Fruit fly (Drosophila melanogaster) whole organism, embryonic: Measurements from ENCODE around the gene CG7058.

ENCODE experiments used
- Atf3 ChIP-seq: fragments of 200-800 bp; sonication (Bioruptor generic); optimal IDR thresholded peaks from 3 replicates; lab custom pipeline; 2016; ENCODE audit warnings: missing biosample characterization, missing genetic modification characterization
- CG10267 ChIP-seq: fragments of 200-800 bp; sonication (Bioruptor generic); optimal IDR thresholded peaks from 2 replicates; lab custom pipeline; 2018; ENCODE audit warnings: missing biosample characterization, mild to moderate bottlenecking, missing genetic modification characterization, moderate library complexity
- CG11398 ChIP-seq: fragments of 200-800 bp; sonication (Bioruptor generic); optimal IDR thresholded peaks from 2 replicates; lab custom pipeline; 2016; ENCODE audit warnings: missing biosample characterization, missing genetic modification characterization
- CG11695 ChIP-seq: fragments of 200-800 bp; sonication (Bioruptor generic); IDR thresholded peaks from 3 replicates; pipeline ENCODE4 v1.3.6; 2022; ENCODE audit warnings: missing biosample characterization, missing genetic modification characterization
- CG11696 ChIP-seq: fragments of 200-800 bp; sonication (Bioruptor generic); IDR thresholded peaks from 2 replicates; pipeline ENCODE4 v1.3.6; 2022; ENCODE audit warnings: missing biosample characterization, missing genetic modification characterization
- CG13287 ChIP-seq: fragments of 200-800 bp; sonication (Bioruptor generic); IDR thresholded peaks from 2 replicates; pipeline ENCODE4 v1.3.6; 2022; ENCODE audit warnings: missing biosample characterization, missing genetic modification characterization; ENCODE audit not compliant: partially characterized antibody
- CG1603 ChIP-seq: fragments of 200-800 bp; sonication (Bioruptor generic); optimal IDR thresholded peaks from 2 replicates; lab custom pipeline; 2019; ENCODE audit warnings: missing biosample characterization, mild to moderate bottlenecking, missing genetic modification characterization, moderate library complexity
- CG17186 ChIP-seq: fragments of 200-800 bp; sonication (Bioruptor generic); optimal IDR thresholded peaks from 3 replicates; lab custom pipeline; 2017; ENCODE audit warnings: missing biosample characterization, missing genetic modification reagents, missing genetic modification characterization
- CG17802 ChIP-seq: fragments of 200-800 bp; sonication (Bioruptor generic); optimal IDR thresholded peaks from 2 replicates; lab custom pipeline; 2018; ENCODE audit warnings: missing biosample characterization, mild to moderate bottlenecking, missing genetic modification characterization, moderate library complexity
- CG18476 ChIP-seq: fragments of 200-800 bp; sonication (Bioruptor generic); optimal IDR thresholded peaks from 2 replicates; lab custom pipeline; 2016; ENCODE audit warnings: missing biosample characterization, mild to moderate bottlenecking, missing genetic modification characterization
- CG18619 ChIP-seq: fragments of 200-800 bp; sonication (Bioruptor generic); optimal IDR thresholded peaks from 3 replicates; lab custom pipeline; 2017; ENCODE audit warnings: missing biosample characterization, mild to moderate bottlenecking, missing genetic modification characterization
- CG2712 ChIP-seq: fragments of 200-800 bp; optimal IDR thresholded peaks from 3 replicates; lab custom pipeline; 2019; ENCODE audit warnings: missing biosample characterization, mild to moderate bottlenecking, missing genetic modification characterization, moderate library complexity
- CG33557 ChIP-seq: fragments of 200-800 bp; sonication (Bioruptor generic); optimal IDR thresholded peaks from 2 replicates; lab custom pipeline; 2019; ENCODE audit warnings: missing biosample characterization, mild to moderate bottlenecking, missing genetic modification characterization, moderate library complexity
- CG3838 ChIP-seq: fragments of 200-800 bp; sonication (Bioruptor generic); optimal IDR thresholded peaks from 3 replicates; lab custom pipeline; 2016; ENCODE audit warnings: missing biosample characterization, missing genetic modification characterization
- CG6272 ChIP-seq: fragments of 200-800 bp; sonication (Bioruptor generic); IDR thresholded peaks from 2 replicates; pipeline ENCODE4 v1.3.6; 2022; ENCODE audit warnings: missing biosample characterization, missing genetic modification characterization
- CG6791 ChIP-seq: fragments of 200-800 bp; sonication (Bioruptor generic); IDR thresholded peaks from 3 replicates; pipeline ENCODE4 v1.3.6; 2022; ENCODE audit warnings: missing biosample characterization, missing genetic modification characterization; ENCODE audit not compliant: partially characterized antibody
- CG8290 ChIP-seq, 3 experiments: fragments of 200-800 bp; sonication (Bioruptor generic); optimal IDR thresholded peaks; 2 replicates each; lab custom pipeline; 2016 to 2019; ENCODE audit warnings: missing biosample characterization in 3 of 3, missing genetic modification characterization in 3 of 3, mild to moderate bottlenecking in 2 of 3, moderate library complexity in 1 of 3
- CG9797 ChIP-seq: fragments of 200-800 bp; sonication (Bioruptor generic); optimal IDR thresholded peaks from 3 replicates; lab custom pipeline; 2018; ENCODE audit warnings: missing biosample characterization, mild to moderate bottlenecking, missing genetic modification characterization
- D19B ChIP-seq: fragments of 200-800 bp; sonication (Bioruptor generic); optimal IDR thresholded peaks from 2 replicates; lab custom pipeline; 2017; ENCODE audit warnings: missing biosample characterization, mild to moderate bottlenecking, missing genetic modification characterization
- Dad ChIP-seq: fragments of 200-800 bp; sonication (Bioruptor generic); optimal IDR thresholded peaks from 3 replicates; lab custom pipeline; 2016; ENCODE audit warnings: missing biosample characterization, missing genetic modification characterization
- E2f1 ChIP-seq: fragments of 200-800 bp; sonication (Bioruptor generic); IDR thresholded peaks from 2 replicates; pipeline ENCODE4 v1.3.6; 2022; ENCODE audit warnings: missing biosample characterization, missing genetic modification characterization
- Lhr ChIP-seq: fragments of 200-800 bp; sonication (Bioruptor generic); optimal IDR thresholded peaks from 3 replicates; lab custom pipeline; 2017; ENCODE audit warnings: mild to moderate bottlenecking, missing biosample characterization, missing genetic modification reagents, missing genetic modification characterization
- NK7.1 ChIP-seq: fragments of 200-800 bp; sonication (Bioruptor generic); optimal IDR thresholded peaks from 3 replicates; lab custom pipeline; 2016; ENCODE audit warnings: missing biosample characterization, missing genetic modification characterization
- Pdp1 ChIP-seq, 2 experiments: fragments of 200-800 bp; sonication (Bioruptor generic); optimal IDR thresholded peaks; 3 replicates each; lab custom pipeline; 2016; ENCODE audit warnings: missing biosample characterization in 2 of 2, missing genetic modification characterization in 2 of 2, mild to moderate bottlenecking in 1 of 2, moderate library complexity in 1 of 2
- aop ChIP-seq: fragments of 200-800 bp; sonication (Bioruptor generic); IDR thresholded peaks from 2 replicates; pipeline ENCODE4 v1.3.6; 2022; ENCODE audit warnings: missing biosample characterization, missing genetic modification characterization
- bowl ChIP-seq: fragments of 200-800 bp; sonication (Bioruptor generic); IDR thresholded peaks from 2 replicates; pipeline ENCODE4 v1.3.6; 2022; ENCODE audit warnings: missing biosample characterization, missing genetic modification characterization
- crc ChIP-seq: fragments of 200-800 bp; sonication (Bioruptor generic); optimal IDR thresholded peaks from 2 replicates; lab custom pipeline; 2016; ENCODE audit warnings: missing biosample characterization, missing genetic modification characterization
- crol ChIP-seq: fragments of 200-800 bp; sonication (Bioruptor generic); IDR thresholded peaks from 2 replicates; pipeline ENCODE4 v1.3.6; 2022; ENCODE audit warnings: missing biosample characterization, missing genetic modification characterization
- da ChIP-seq: fragments of 200-800 bp; sonication (Bioruptor generic); optimal IDR thresholded peaks from 2 replicates; lab custom pipeline; 2016; ENCODE audit warnings: missing biosample characterization, missing genetic modification characterization
- exex ChIP-seq: fragments of 200-800 bp; sonication (Bioruptor generic); optimal IDR thresholded peaks from 4 replicates; lab custom pipeline; 2018; ENCODE audit warnings: missing biosample characterization, mild to moderate bottlenecking, missing genetic modification characterization, moderate library complexity
- hkb ChIP-seq, 2 experiments: fragments of 200-800 bp in 1 of 2; fragments of >200 bp in 1 of 2; sonication (Bioruptor generic) in 1 of 2; IDR thresholded peaks in 1 of 2; optimal IDR thresholded peaks in 1 of 2; 2 replicates each; pipeline versions ENCODE4 v1.3.6 to Lab custom; 2017 to 2022; ENCODE audit warnings: missing biosample characterization in 1 of 2, missing genetic modification characterization in 1 of 2
- hth ChIP-seq: fragments of >200 bp; optimal IDR thresholded peaks from 2 replicates; lab custom pipeline; 2017; ENCODE audit warnings: inconsistent platforms
- luna ChIP-seq: fragments of 200-800 bp; sonication (Bioruptor generic); optimal IDR thresholded peaks from 2 replicates; lab custom pipeline; 2016; ENCODE audit warnings: missing biosample characterization, missing genetic modification characterization
- p53 ChIP-seq: fragments of 200-800 bp; sonication (Bioruptor generic); optimal IDR thresholded peaks from 2 replicates; lab custom pipeline; 2016; ENCODE audit warnings: missing biosample characterization, missing genetic modification characterization
- pita ChIP-seq: fragments of 200-800 bp; sonication (Bioruptor generic); optimal IDR thresholded peaks from 2 replicates; lab custom pipeline; 2017; ENCODE audit warnings: missing biosample characterization, mild to moderate bottlenecking, missing genetic modification characterization
- pnt ChIP-seq: fragments of 200-800 bp; sonication (Bioruptor generic); optimal IDR thresholded peaks from 3 replicates; lab custom pipeline; 2016; ENCODE audit warnings: missing biosample characterization, missing genetic modification characterization
- prd ChIP-seq, 3 experiments: fragments of >200 bp in 2 of 3; fragments of 200-800 bp in 1 of 3; sonication (Bioruptor generic) in 1 of 3; optimal IDR thresholded peaks in 2 of 3; IDR thresholded peaks in 1 of 3; 2 replicates in 2 of 3; 3 replicates in 1 of 3; pipeline versions ENCODE4 v1.3.6 to Lab custom; 2017 to 2022; ENCODE audit warnings: missing biosample characterization in 1 of 3, missing genetic modification characterization in 1 of 3
- repo ChIP-seq: fragments of 200-800 bp; sonication (Bioruptor generic); optimal IDR thresholded peaks from 2 replicates; lab custom pipeline; 2016; ENCODE audit warnings: missing biosample characterization, missing genetic modification characterization
- scrt ChIP-seq: fragments of 200-800 bp; sonication (Bioruptor generic); optimal IDR thresholded peaks from 2 replicates; lab custom pipeline; 2018; ENCODE audit warnings: missing biosample characterization, mild to moderate bottlenecking, missing genetic modification characterization, moderate library complexity
- sug ChIP-seq: fragments of 200-800 bp; optimal IDR thresholded peaks from 2 replicates; lab custom pipeline; 2019; ENCODE audit warnings: missing biosample characterization, mild to moderate bottlenecking, missing genetic modification characterization, moderate library complexity
- tgo ChIP-seq: fragments of 200-800 bp; sonication (Bioruptor generic); IDR thresholded peaks from 3 replicates; pipeline ENCODE4 v1.3.6; 2022; ENCODE audit warnings: missing biosample characterization, missing genetic modification characterization
- tio ChIP-seq: fragments of 200-800 bp; sonication (Bioruptor generic); optimal IDR thresholded peaks from 2 replicates; lab custom pipeline; 2017; ENCODE audit warnings: missing biosample characterization, missing genetic modification characterization, inconsistent platforms
- tll ChIP-seq, 2 experiments: fragments of 200-800 bp in 1 of 2; fragments of >200 bp in 1 of 2; sonication (Bioruptor generic) in 1 of 2; optimal IDR thresholded peaks; 2 replicates each; lab custom pipeline; 2017 to 2019; ENCODE audit warnings: missing biosample characterization in 2 of 2, missing genetic modification characterization in 2 of 2, mild to moderate bottlenecking in 1 of 2, moderate library complexity in 1 of 2
- toy ChIP-seq: fragments of 200-800 bp; sonication (Bioruptor generic); IDR thresholded peaks from 2 replicates; pipeline ENCODE4 v1.3.6; 2022; ENCODE audit warnings: missing biosample characterization, missing genetic modification characterization
- tup ChIP-seq: fragments of 200-800 bp; sonication (Bioruptor generic); optimal IDR thresholded peaks from 2 replicates; lab custom pipeline; 2016; ENCODE audit warnings: missing biosample characterization, mild to moderate bottlenecking, missing genetic modification characterization, moderate library complexity
- wdn ChIP-seq: fragments of 200-800 bp; sonication (Bioruptor generic); IDR thresholded peaks from 2 replicates; pipeline ENCODE4 v1.3.6; 2022; ENCODE audit warnings: missing biosample characterization, missing genetic modification characterization
- zf30C ChIP-seq: fragments of 200-800 bp; sonication (Bioruptor generic); optimal IDR thresholded peaks from 3 replicates; lab custom pipeline; 2018; ENCODE audit warnings: missing biosample characterization, mild to moderate bottlenecking, missing genetic modification characterization

The CG7058 gene

DNA sequence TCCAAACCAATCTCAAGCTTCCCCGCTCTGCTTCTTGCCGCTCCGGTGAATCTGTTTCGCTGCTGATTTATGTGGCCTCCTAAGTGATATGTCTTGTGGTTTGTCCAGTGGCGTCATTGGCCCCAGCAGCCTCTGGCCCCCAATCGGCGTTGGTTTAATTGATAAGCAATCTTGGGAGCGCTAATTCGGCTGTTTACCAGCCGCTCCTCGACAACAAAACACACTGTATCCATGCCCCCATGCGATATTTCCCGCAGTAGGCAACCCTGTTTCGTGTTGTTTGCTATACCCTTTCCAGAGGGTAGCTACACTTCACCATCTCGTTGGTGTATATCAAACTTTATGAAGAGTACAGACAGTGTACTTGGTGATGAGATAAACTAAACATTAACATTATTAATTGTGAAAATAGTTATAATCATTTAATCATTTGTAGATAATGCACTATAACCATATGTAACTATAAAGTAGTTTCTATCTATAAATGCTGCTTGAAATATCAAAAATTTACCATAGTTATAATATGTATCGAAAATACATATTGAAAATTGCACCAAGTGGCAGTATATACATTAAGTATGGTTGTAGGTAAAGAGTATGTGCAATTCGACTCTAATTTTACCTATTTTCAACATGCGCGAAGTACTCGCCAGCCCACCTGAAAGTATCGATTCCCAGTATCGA is 42.0 kb downstream of the CG7058 start, which contains the start of gene shop (continued):
- TF ChIP-seq CG6272 (GFP tag; lab: Robert Waterston, UW) (0 out of 2 replicates have a peak, but pooled peaks have one; percentile 42), E2f1 (peak; percentile 69), sug (tag; lab: Kevin White, UChicago) (peak; percentile 86), CG6791 (0 out of 3 replicates have a peak, but pooled peaks have one; percentile 55), CG10267 (tag; lab: Kevin White, UChicago) (peak; percentile 73), tio (GFP tag; lab: Kevin White, UChicago) (no peak), CG11696 (GFP tag; lab: Robert Waterston, UW) (0 out of 2 replicates have a peak, but pooled peaks have one; percentile 27), prd (optimal IDR thresholded peaks at IDR 0.05; lab: Kevin White, UChicago) (no peak), prd (GFP tag; IDR thresholded peaks at IDR 0.05; lab: Robert Waterston, UW) (peak; percentile 76; the same call in 2 of the 3 replicates), NK7.1 (GFP tag; lab: Kevin White, UChicago) (peak; percentile 21), Atf3 (GFP tag; lab: Kevin White, UChicago) (peak; percentile 61), p53 (GFP tag; lab: Kevin White, UChicago) (no peak), CG1603 (tag; lab: Kevin White, UChicago) (peak; percentile 73), tgo (peak; percentile 73), crc (peak; percentile 11), CG18476 (GFP tag; lab: Kevin White, UChicago) (peak; percentile 83), pita (no peak), CG17186 (GFP tag; lab: Kevin White, UChicago) (peak; percentile 22), CG33557 (GFP tag; lab: Kevin White, UChicago) (peak; percentile 68), CG9797 (GFP tag; lab: Kevin White, UChicago) (no peak), luna (GFP tag; lab: Kevin White, UChicago) (no peak), hth (no peak), D19B (GFP tag; lab: Kevin White, UChicago) (peak; percentile 80), pnt (GFP tag; lab: Kevin White, UChicago) (peak; percentile 61), zf30C (GFP tag; lab: Kevin White, UChicago) (no peak), crol (no peak), scrt (GFP tag; lab: Kevin White, UChicago) (peak; percentile 65), CG13287 (peak; percentile 54), tll (GFP tag; optimal IDR thresholded peaks at IDR 0.05; lab: Kevin White, UChicago) (no peak), CG11695 (GFP tag; lab: Robert Waterston, UW) (peak; percentile 82), bowl (peak; percentile 41; the same call in 1 of the 2 replicates), CG17802 (peak; percentile 25), exex (tag; lab: Kevin White, UChicago) (no peak), CG18619 (GFP tag; lab: Kevin White, UChicago) (peak; percentile 91), CG11398 (GFP tag; lab: Kevin White, UChicago) (peak; percentile 13), CG2712 (tag; lab: Kevin White, UChicago) (peak; percentile 87), toy (GFP tag; lab: Robert Waterston, UW) (peak; percentile 22; the same call in 1 of the 2 replicates), CG3838 (GFP tag; lab: Kevin White, UChicago) (peak; percentile 63), repo (GFP tag; lab: Kevin White, UChicago) (peak; percentile 2), aop (GFP tag; lab: Robert Waterston, UW) (no peak), Lhr (GFP tag; lab: Kevin White, UChicago) (peak; percentile 58), hkb (optimal IDR thresholded peaks at IDR 0.05; lab: Kevin White, UChicago) (no peak), hkb (GFP tag; IDR thresholded peaks at IDR 0.05; lab: Robert Waterston, UW) (peak; percentile 60), wdn (GFP tag; lab: Robert Waterston, UW) (peak; percentile 52; the same call in 1 of the 2 replicates), tup (GFP tag; lab: Kevin White, UChicago) (peak; percentile 15), Pdp1 (GFP tag; optimal IDR thresholded peaks at IDR 0.05; lab: Kevin White, UChicago) (peak in 1 of 2 experiments; percentile 74), da (no peak), CG8290 (GFP tag; optimal IDR thresholded peaks at IDR 0.05; lab: Kevin White, UChicago) (peak; percentile 64), CG8290 (tag; optimal IDR thresholded peaks at IDR 0.05; lab: Kevin White, UChicago) (peak in 1 of 2 experiments; percentile 85), Dad (GFP tag; lab: Kevin White, UChicago) (peak; percentile 21)
